Worm (Caenorhabditis elegans): ENCODE data around the gene prdx-6.

- TF ChIP-seq pha-4 (GFP tag; IDR thresholded peaks at IDR 0.05), result no peak
- TF ChIP-seq pha-4 (tag; optimal IDR thresholded peaks at IDR 0.05), result no peak
- TF ChIP-seq skn-1 (tag; optimal IDR thresholded peaks at IDR 0.05), result no peak
- no peak for TF ChIP-seq zag-1 (tag; optimal IDR thresholded peaks at IDR 0.05)
- TF ChIP-seq lir-3 (tag; optimal IDR thresholded peaks at IDR 0.05), result no peak
- TF ChIP-seq ces-1 (GFP tag; optimal IDR thresholded peaks at IDR 0.05), result no peak
Observed at ce11 chrIV:218252-218651, at the start of gene prdx-6.
